Worm (Caenorhabditis elegans) whole organism, L1 larva: Measurements from ENCODE around the gene R03D7.15.
A peak's percentile ranks its signal among the peaks of the same experiment; 100 is the strongest.

Source experiments
- Y116A8C.19 ChIP-seq: sonication (generic microtip); optimal IDR thresholded peaks from 2 replicates; lab custom pipeline; 2016; ENCODE audit warnings: missing compliant biosample characterization, missing genetic modification characterization, borderline replicate concordance
- alr-1 ChIP-seq: fragments of 200-800 bp; sonication (Bioruptor generic); optimal IDR thresholded peaks from 2 replicates; lab custom pipeline; 2018; ENCODE audit warnings: borderline replicate concordance, mild to moderate bottlenecking, missing genetic modification characterization, missing compliant biosample characterization
- ama-1 ChIP-seq: fragments of 150-350 bp; optimal IDR thresholded peaks from 2 replicates; lab custom pipeline; 2014
- blmp-1 ChIP-seq: fragments of 150-350 bp; optimal IDR thresholded peaks from 2 replicates; lab custom pipeline; 2014; ENCODE audit warnings: missing biosample characterization, missing genetic modification characterization
- ceh-8 ChIP-seq: fragments of 200-800 bp; sonication (Bioruptor generic); optimal IDR thresholded peaks from 2 replicates; lab custom pipeline; 2018; ENCODE audit warnings: mild to moderate bottlenecking, missing genetic modification characterization, moderate library complexity, missing compliant biosample characterization
- ceh-88 ChIP-seq: fragments of 200-800 bp; sonication (Bioruptor generic); IDR thresholded peaks from 2 replicates; pipeline ENCODE4 v1.3.6; 2022; ENCODE audit warnings: missing genetic modification characterization, missing compliant biosample characterization
- dpl-1 ChIP-seq, 3 experiments: fragments of 150-350 bp in 2 of 3; sonication (generic microtip) in 1 of 3; optimal IDR thresholded peaks; 2 replicates each; lab custom pipeline; 2014 to 2017; ENCODE audit warnings: missing biosample characterization in 3 of 3, missing genetic modification characterization in 3 of 3, missing genetic modification reagents in 3 of 3
- dsc-1 ChIP-seq: sonication (generic microtip); optimal IDR thresholded peaks from 2 replicates; lab custom pipeline; 2016; ENCODE audit warnings: mild to moderate bottlenecking, missing genetic modification characterization, missing compliant biosample characterization
- efl-1 ChIP-seq, 4 experiments: fragments of 150-350 bp; optimal IDR thresholded peaks in 3 of 4; peaks in 1 of 4; 1 replicate in 1 of 4; 2 replicates in 3 of 4; lab custom pipeline; 2014; ENCODE audit warnings: missing biosample characterization in 2 of 4, missing genetic modification characterization in 2 of 4, missing genetic modification reagents in 2 of 4
- efl-3 ChIP-seq: fragments of 200-800 bp; sonication (Bioruptor generic); optimal IDR thresholded peaks from 2 replicates; lab custom pipeline; 2018; ENCODE audit warnings: mild to moderate bottlenecking, missing genetic modification characterization, missing compliant biosample characterization
- elt-3 ChIP-seq, 6 experiments: fragments of 150-350 bp in 1 of 6; sonication (generic microtip); optimal IDR thresholded peaks; 2 replicates each; lab custom pipeline; 2017 to 2018; ENCODE audit warnings: missing biosample characterization in 6 of 6, missing genetic modification characterization in 6 of 6, inconsistent platforms in 1 of 6
- fkh-10 ChIP-seq: sonication (generic microtip); optimal IDR thresholded peaks from 2 replicates; lab custom pipeline; 2017; ENCODE audit warnings: missing biosample characterization, missing genetic modification reagents, missing genetic modification characterization
- fkh-4 ChIP-seq: sonication (generic microtip); optimal IDR thresholded peaks from 2 replicates; lab custom pipeline; 2016; ENCODE audit warnings: missing compliant biosample characterization, missing genetic modification characterization, borderline replicate concordance
- fos-1 ChIP-seq: fragments of 150-350 bp; optimal IDR thresholded peaks from 2 replicates; lab custom pipeline; 2014; ENCODE audit warnings: missing biosample characterization, missing genetic modification characterization
- grh-1 ChIP-seq: fragments of 200-800 bp; sonication (Bioruptor generic); IDR thresholded peaks from 2 replicates; pipeline ENCODE4 v1.3.6; 2022; ENCODE audit warnings: missing genetic modification reagents, missing genetic modification characterization, missing compliant biosample characterization
- hlh-4 ChIP-seq: sonication (generic microtip); optimal IDR thresholded peaks from 2 replicates; lab custom pipeline; 2016; ENCODE audit warnings: mild to moderate bottlenecking, missing genetic modification characterization, missing compliant biosample characterization
- irx-1 ChIP-seq: sonication (generic microtip); optimal IDR thresholded peaks from 2 replicates; lab custom pipeline; 2016; ENCODE audit warnings: missing genetic modification characterization, missing compliant biosample characterization
- jun-1 ChIP-seq: fragments of 150-350 bp; optimal IDR thresholded peaks from 2 replicates; lab custom pipeline; 2014; ENCODE audit warnings: missing biosample characterization, missing genetic modification reagents, missing genetic modification characterization
- lin-14 ChIP-seq: fragments of 200-800 bp; sonication (Bioruptor generic); optimal IDR thresholded peaks from 2 replicates; lab custom pipeline; 2018; ENCODE audit warnings: mild to moderate bottlenecking, missing genetic modification characterization, moderate library complexity, missing compliant biosample characterization
- lin-15B ChIP-seq: fragments of 150-350 bp; sonication (generic microtip); optimal IDR thresholded peaks from 3 replicates; lab custom pipeline; 2014; ENCODE audit warnings: missing biosample characterization, missing genetic modification characterization
- lin-35 ChIP-seq, 2 experiments: fragments of 150-350 bp; optimal IDR thresholded peaks; 2 replicates each; lab custom pipeline; 2014; ENCODE audit warnings: missing biosample characterization in 2 of 2, missing genetic modification characterization in 2 of 2, missing genetic modification reagents in 2 of 2
- lin-39 ChIP-seq: fragments of 150-350 bp; optimal IDR thresholded peaks from 2 replicates; lab custom pipeline; 2014; ENCODE audit warnings: missing biosample characterization, missing genetic modification reagents, missing genetic modification characterization
- lsy-2 ChIP-seq, 2 experiments: fragments of 150-350 bp; optimal IDR thresholded peaks; 2 replicates each; lab custom pipeline; 2014; ENCODE audit warnings: missing biosample characterization in 2 of 2, missing genetic modification characterization in 2 of 2
- mep-1 ChIP-seq: fragments of 150-350 bp; optimal IDR thresholded peaks from 2 replicates; lab custom pipeline; 2014; ENCODE audit warnings: missing biosample characterization, missing genetic modification characterization
- nhr-11 ChIP-seq: fragments of 150-350 bp; optimal IDR thresholded peaks from 2 replicates; lab custom pipeline; 2014; ENCODE audit warnings: missing biosample characterization, missing genetic modification characterization
- nhr-20 ChIP-seq: sonication (generic microtip); optimal IDR thresholded peaks from 2 replicates; lab custom pipeline; 2016; ENCODE audit warnings: mild to moderate bottlenecking, missing genetic modification characterization, missing compliant biosample characterization
- nhr-237 ChIP-seq: fragments of 150-350 bp; optimal IDR thresholded peaks from 2 replicates; lab custom pipeline; 2014; ENCODE audit warnings: missing biosample characterization, missing genetic modification characterization
- nhr-28 ChIP-seq: fragments of 150-350 bp; optimal IDR thresholded peaks from 2 replicates; lab custom pipeline; 2014; ENCODE audit warnings: missing biosample characterization, missing genetic modification characterization
- nhr-47 ChIP-seq: sonication (generic microtip); optimal IDR thresholded peaks from 2 replicates; lab custom pipeline; 2016; ENCODE audit warnings: mild to moderate bottlenecking, missing genetic modification characterization, moderate library complexity, missing compliant biosample characterization
- nhr-71 ChIP-seq: sonication (generic microtip); optimal IDR thresholded peaks from 2 replicates; lab custom pipeline; 2016; ENCODE audit warnings: mild to moderate bottlenecking, missing genetic modification characterization, moderate library complexity, missing compliant biosample characterization
- nhr-77 ChIP-seq: fragments of 150-350 bp; optimal IDR thresholded peaks from 2 replicates; lab custom pipeline; 2014; ENCODE audit warnings: missing biosample characterization, missing genetic modification characterization
- nhr-84 ChIP-seq: sonication (generic microtip); optimal IDR thresholded peaks from 2 replicates; lab custom pipeline; 2017; ENCODE audit warnings: missing biosample characterization, missing genetic modification characterization
- nhr-85 ChIP-seq: sonication (generic microtip); peaks from one replicate; lab custom pipeline; 2016; ENCODE audit warnings: missing genetic modification characterization, inconsistent platforms, missing compliant biosample characterization
- pax-3 ChIP-seq: fragments of 200-800 bp; sonication (Bioruptor generic); optimal IDR thresholded peaks from 2 replicates; lab custom pipeline; 2018; ENCODE audit warnings: mild to moderate bottlenecking, missing genetic modification characterization, moderate library complexity, missing compliant biosample characterization
- pqm-1 ChIP-seq: sonication (generic microtip); optimal IDR thresholded peaks from 3 replicates; lab custom pipeline; 2017; ENCODE audit warnings: missing biosample characterization, missing genetic modification characterization
- rnt-1 ChIP-seq: sonication (generic microtip); optimal IDR thresholded peaks from 2 replicates; lab custom pipeline; 2016; ENCODE audit warnings: mild to moderate bottlenecking, missing genetic modification characterization, moderate library complexity, missing compliant biosample characterization
- snu-23 ChIP-seq: sonication (generic microtip); optimal IDR thresholded peaks from 2 replicates; lab custom pipeline; 2016; ENCODE audit warnings: missing genetic modification characterization, missing compliant biosample characterization
- sup-37 ChIP-seq: fragments of 200-800 bp; sonication (Bioruptor generic); optimal IDR thresholded peaks from 2 replicates; lab custom pipeline; 2018; ENCODE audit warnings: mild to moderate bottlenecking, missing genetic modification characterization, missing compliant biosample characterization
- swsn-7 ChIP-seq: sonication (generic microtip); optimal IDR thresholded peaks from 2 replicates; lab custom pipeline; 2016; ENCODE audit warnings: missing genetic modification characterization, missing compliant biosample characterization
- tbx-2 ChIP-seq: sonication (generic microtip); optimal IDR thresholded peaks from 2 replicates; lab custom pipeline; 2016; ENCODE audit warnings: missing genetic modification characterization, missing compliant biosample characterization
- unc-62 ChIP-seq: fragments of 150-350 bp; optimal IDR thresholded peaks from 2 replicates; lab custom pipeline; 2014; ENCODE audit warnings: missing biosample characterization, missing genetic modification reagents, missing genetic modification characterization
- unc-86 ChIP-seq: sonication (generic microtip); optimal IDR thresholded peaks from 2 replicates; lab custom pipeline; 2016; ENCODE audit warnings: missing genetic modification characterization, missing compliant biosample characterization
- unc-98 ChIP-seq: fragments of 200-800 bp; sonication (Bioruptor generic); IDR thresholded peaks from 2 replicates; pipeline ENCODE4 v1.3.6; 2022; ENCODE audit warnings: missing genetic modification characterization, missing compliant biosample characterization
- zag-1 ChIP-seq: fragments of 150-350 bp; optimal IDR thresholded peaks from 2 replicates; lab custom pipeline; 2014; ENCODE audit warnings: missing biosample characterization, missing genetic modification characterization

Gene R03D7.15

ce11 chrII:10945446-10945845 lies 3.4 kb downstream of the R03D7.15 start:
- TF ChIP-seq fos-1 (tag; lab: Kevin White, UChicago) (no peak), sup-37 (no peak), Y116A8C.19 (tag; lab: Kevin White, UChicago) (no peak), lin-14 (GFP tag; lab: Kevin White, UChicago) (peak; percentile 34), lin-15B (tag; lab: Kevin White, UChicago) (no peak), unc-98 (GFP tag; lab: Robert Waterston, UW) (no peak), efl-1 (optimal IDR thresholded peaks at IDR 0.05; lab: Kevin White, UChicago) (peak; percentile 11 to 17), efl-1 (GFP tag; optimal IDR thresholded peaks at IDR 0.05 in 1 of 2; lab: Kevin White, UChicago) (peak in 1 of 2 experiments; percentile 86), tbx-2 (tag; lab: Kevin White, UChicago) (no peak), ceh-8 (GFP tag; lab: Kevin White, UChicago) (no peak), zag-1 (no peak), alr-1 (no peak), nhr-85 (tag; lab: Kevin White, UChicago) (no peak), ceh-88 (GFP tag; lab: Robert Waterston, UW) (no peak), efl-3 (GFP tag; lab: Kevin White, UChicago) (no peak), fkh-10 (GFP tag; lab: Kevin White, UChicago) (no peak), blmp-1 (tag; lab: Kevin White, UChicago) (peak; percentile 84), irx-1 (tag; lab: Kevin White, UChicago) (no peak), nhr-47 (tag; lab: Kevin White, UChicago) (no peak), pqm-1 (tag; lab: Kevin White, UChicago) (no peak)

- TF ChIP-seq Y116A8C.19 (tag; lab: Kevin White, UChicago) (no peak), lin-35 (GFP tag; optimal IDR thresholded peaks at IDR 0.05; lab: Kevin White, UChicago) (peak in 1 of 2 experiments; percentile 7), tbx-2 (tag; lab: Kevin White, UChicago) (peak; percentile 31), pax-3 (tag; lab: Kevin White, UChicago) (no peak), nhr-85 (tag; lab: Kevin White, UChicago) (no peak), nhr-84 (tag; lab: Kevin White, UChicago) (no peak), nhr-77 (tag; lab: Kevin White, UChicago) (peak; percentile 4), dpl-1 (GFP tag; optimal IDR thresholded peaks at IDR 0.05; lab: Kevin White, UChicago) (peak in 1 of 3 experiments; percentile 5), snu-23 (GFP tag; lab: Kevin White, UChicago) (peak; percentile 31), nhr-28 (no peak), nhr-47 (tag; lab: Kevin White, UChicago) (peak; percentile 9), hlh-4 (tag; lab: Kevin White, UChicago) (no peak), swsn-7 (tag; lab: Kevin White, UChicago) (no peak), nhr-71 (peak; percentile 21), fkh-10 (GFP tag; lab: Kevin White, UChicago) (no peak), nhr-20 (peak; percentile 28), lsy-2 (tag; optimal IDR thresholded peaks at IDR 0.05; lab: Kevin White, UChicago) (peak in 1 of 2 experiments; percentile 29), ama-1 (lab: Kevin White, UChicago) (no peak), dsc-1 (tag; lab: Kevin White, UChicago) (peak; percentile 81), elt-3 (tag; optimal IDR thresholded peaks at IDR 0.05; lab: Kevin White, UChicago) (peak in 1 of 6 experiments; percentile 4), mep-1 (tag; lab: Kevin White, UChicago) (peak; percentile 30), nhr-237 (tag; lab: Kevin White, UChicago) (no peak), blmp-1 (tag; lab: Kevin White, UChicago) (peak; percentile 45), lin-14 (GFP tag; lab: Kevin White, UChicago) (peak; percentile 79), efl-1 (optimal IDR thresholded peaks at IDR 0.05; lab: Kevin White, UChicago) (peak in 1 of 2 experiments; percentile 11), efl-1 (GFP tag; optimal IDR thresholded peaks at IDR 0.05 in 1 of 2; lab: Kevin White, UChicago) (peak; percentile 6 to 83), ceh-8 (GFP tag; lab: Kevin White, UChicago) (peak; percentile 2), nhr-11 (tag; lab: Kevin White, UChicago) (no peak)
Measured at ce11 chrII:10946848-10947247, 4.8 kb downstream of the R03D7.15 start.

- TF ChIP-seq unc-62 (GFP tag; lab: Kevin White, UChicago) (no peak), nhr-11 (tag; lab: Kevin White, UChicago) (no peak), grh-1 (GFP tag; lab: Robert Waterston, UW) (no peak), hlh-4 (tag; lab: Kevin White, UChicago) (no peak), rnt-1 (no peak), pqm-1 (tag; lab: Kevin White, UChicago) (no peak), dpl-1 (GFP tag; optimal IDR thresholded peaks at IDR 0.05; lab: Kevin White, UChicago) (no peak), elt-3 (tag; optimal IDR thresholded peaks at IDR 0.05; lab: Kevin White, UChicago) (no peak), fkh-4 (tag; lab: Kevin White, UChicago) (no peak), nhr-77 (tag; lab: Kevin White, UChicago) (no peak), unc-86 (tag; lab: Kevin White, UChicago) (no peak), lin-39 (tag; lab: Kevin White, UChicago) (no peak), blmp-1 (tag; lab: Kevin White, UChicago) (no peak), jun-1 (tag; lab: Kevin White, UChicago) (no peak)
- TF ChIP-seq, all 84 proteins: peak for 0
Measured at ce11 chrII:10947317-10947716, 5.3 kb downstream of the R03D7.15 start, which contains the start of the genes tceb-3 and gskl-1. Gene tceb-3, minus strand, starts transcription at chrII:10947417. Gene gskl-1, plus strand, starts transcription at chrII:10947559.
